Worm (Caenorhabditis elegans) whole organism, late embryonic: ENCODE measurements around the gene trpp-11.

ENCODE experiments used
- ama-1 ChIP-seq: fragments of 150-350 bp; optimal IDR thresholded peaks from 2 replicates; lab custom pipeline; 2014
- ceh-9 ChIP-seq: sonication (generic microtip); optimal IDR thresholded peaks from 2 replicates; lab custom pipeline; 2016; ENCODE audit warnings: mild to moderate bottlenecking, missing genetic modification characterization, inconsistent platforms, missing compliant biosample characterization
- elt-4 ChIP-seq: sonication (generic microtip); optimal IDR thresholded peaks from 2 replicates; lab custom pipeline; 2016; ENCODE audit warnings: missing genetic modification characterization, missing compliant biosample characterization
- fkh-10 ChIP-seq: fragments of 150-350 bp; optimal IDR thresholded peaks from 2 replicates; lab custom pipeline; 2014; ENCODE audit warnings: missing biosample characterization, missing genetic modification reagents, missing genetic modification characterization
- hlh-15 ChIP-seq: sonication (generic microtip); optimal IDR thresholded peaks from 2 replicates; lab custom pipeline; 2016; ENCODE audit warnings: missing genetic modification characterization, missing compliant biosample characterization
- nhr-232 ChIP-seq: sonication (generic microtip); optimal IDR thresholded peaks from 2 replicates; lab custom pipeline; 2016; ENCODE audit warnings: missing genetic modification characterization, missing compliant biosample characterization
- sdc-2 ChIP-seq: sonication (generic microtip); optimal IDR thresholded peaks from 2 replicates; lab custom pipeline; 2016; ENCODE audit warnings: missing genotype, missing genetic modification characterization, missing compliant biosample characterization

- TF ChIP-seq sdc-2 (tag; lab: Kevin White, UChicago) = no peak
- TF ChIP-seq ceh-9 (tag; lab: Kevin White, UChicago) = no peak
- no peak for TF ChIP-seq ama-1 (lab: Kevin White, UChicago)
- TF ChIP-seq hlh-15 = no peak
- TF ChIP-seq nhr-232 (tag; lab: Kevin White, UChicago) = no peak
- TF ChIP-seq fkh-10 (GFP tag; lab: Kevin White, UChicago) = no peak
- TF ChIP-seq elt-4 = no peak
These were observed 39.5 kb downstream of the trpp-11 start for ce11 chrIII:834443-834815.
